Worm (Caenorhabditis elegans) whole organism, young adult: ENCODE measurements around the gene R05G6.5.

Experiments used
- B0261.1 ChIP-seq: sonication (generic microtip); optimal IDR thresholded peaks from 2 replicates; lab custom pipeline; 2016; ENCODE audit warnings: mild to moderate bottlenecking, missing genetic modification characterization, moderate library complexity, missing compliant biosample characterization
- C06A6.2 ChIP-seq: fragments of 200-800 bp; sonication (Bioruptor generic); conservative IDR thresholded peaks from 2 replicates; pipeline ENCODE4 v1.3.6; 2022; ENCODE audit warnings: missing genetic modification characterization, missing compliant biosample characterization
- C17E4.6 ChIP-seq: fragments of 200-800 bp; sonication (Bioruptor generic); IDR thresholded peaks from 2 replicates; pipeline ENCODE4 v1.3.6; 2022; ENCODE audit warnings: missing genetic modification reagents, missing genetic modification characterization, missing compliant biosample characterization
- F10E7.11 ChIP-seq: sonication (generic microtip); optimal IDR thresholded peaks from 2 replicates; lab custom pipeline; 2017; ENCODE audit warnings: mild to moderate bottlenecking, missing genetic modification characterization, moderate library complexity, missing compliant biosample characterization
- F22D6.2 ChIP-seq: sonication (generic microtip); optimal IDR thresholded peaks from 2 replicates; lab custom pipeline; 2016; ENCODE audit warnings: mild to moderate bottlenecking, missing genetic modification characterization, missing compliant biosample characterization
- F33H1.4 ChIP-seq: fragments of 200-800 bp; sonication (Bioruptor generic); IDR thresholded peaks from 2 replicates; pipeline ENCODE4 v1.3.6; 2022; ENCODE audit warnings: missing genetic modification reagents, missing genetic modification characterization, missing compliant biosample characterization
- F37B4.10 ChIP-seq: fragments of 200-800 bp; sonication (Bioruptor generic); IDR thresholded peaks from 2 replicates; pipeline ENCODE4 v1.3.6; 2022; ENCODE audit warnings: missing genetic modification characterization, missing compliant biosample characterization
- F39B2.1 ChIP-seq: fragments of 200-800 bp; sonication (Bioruptor generic); IDR thresholded peaks from 2 replicates; pipeline ENCODE4 v1.3.6; 2022; ENCODE audit warnings: missing genetic modification reagents, missing genetic modification characterization, missing compliant biosample characterization
- F49E8.2 ChIP-seq: sonication (generic microtip); optimal IDR thresholded peaks from 3 replicates; lab custom pipeline; 2017; ENCODE audit warnings: missing genetic modification characterization, mild to moderate bottlenecking, missing compliant biosample characterization, antibody characterized with exemption, moderate library complexity; ENCODE audit not compliant: insufficient read depth
- F57A8.1 ChIP-seq: fragments of 200-800 bp; sonication (Bioruptor generic); optimal IDR thresholded peaks from 2 replicates; lab custom pipeline; 2018; ENCODE audit warnings: mild to moderate bottlenecking, missing genetic modification characterization, moderate library complexity, missing compliant biosample characterization
- F57C9.4 ChIP-seq: sonication (generic microtip); optimal IDR thresholded peaks from 2 replicates; lab custom pipeline; 2017; ENCODE audit warnings: mild to moderate bottlenecking, missing genetic modification characterization, missing compliant biosample characterization
- Y53F4B.3 ChIP-seq: fragments of 200-800 bp; sonication (Bioruptor generic); IDR thresholded peaks from 2 replicates; pipeline ENCODE4 v1.3.6; 2022; ENCODE audit warnings: missing genetic modification reagents, missing genetic modification characterization, missing compliant biosample characterization
- Y53G8AR.9 ChIP-seq: fragments of 200-800 bp; sonication (Bioruptor generic); conservative IDR thresholded peaks from 2 replicates; pipeline ENCODE4 v1.3.6; 2022; ENCODE audit warnings: missing genetic modification reagents, missing genetic modification characterization, missing compliant biosample characterization
- Y95B8A.8 ChIP-seq: fragments of 200-800 bp; sonication (Bioruptor generic); IDR thresholded peaks from 2 replicates; pipeline ENCODE4 v1.3.6; 2022; ENCODE audit warnings: missing genetic modification reagents, missing genetic modification characterization, missing compliant biosample characterization
- akir-1 ChIP-seq: fragments of 200-800 bp; sonication (Bioruptor generic); optimal IDR thresholded peaks from 2 replicates; lab custom pipeline; 2018; ENCODE audit warnings: mild to moderate bottlenecking, missing genetic modification characterization, moderate library complexity, missing compliant biosample characterization
- ama-1 ChIP-seq, 3 experiments: fragments of 150-350 bp in 1 of 3; sonication (generic microtip) in 2 of 3; optimal IDR thresholded peaks; 2 replicates each; lab custom pipeline; 2014 to 2018; ENCODE audit warnings: missing biosample characterization in 2 of 3, missing genetic modification characterization in 2 of 3, missing genetic modification reagents in 2 of 3
- atf-7 ChIP-seq: sonication (generic microtip); optimal IDR thresholded peaks from 2 replicates; lab custom pipeline; 2017; ENCODE audit warnings: mild to moderate bottlenecking, missing genetic modification characterization, missing compliant biosample characterization
- attf-5 ChIP-seq: fragments of 200-800 bp; sonication (Bioruptor generic); optimal IDR thresholded peaks from 2 replicates; lab custom pipeline; 2018; ENCODE audit warnings: mild to moderate bottlenecking, missing genetic modification characterization, missing compliant biosample characterization
- attf-6 ChIP-seq: fragments of 200-800 bp; sonication (Bioruptor generic); IDR thresholded peaks from 2 replicates; pipeline ENCODE4 v1.3.6; 2022; ENCODE audit warnings: missing genetic modification reagents, missing genetic modification characterization, missing compliant biosample characterization
- cebp-1 ChIP-seq, 2 experiments: fragments of 200-800 bp in 1 of 2; sonication (Bioruptor generic) in 1 of 2; sonication (generic microtip) in 1 of 2; IDR thresholded peaks in 1 of 2; optimal IDR thresholded peaks in 1 of 2; 2 replicates each; pipeline versions ENCODE4 v1.3.6 to Lab custom; 2017 to 2022; ENCODE audit warnings: missing compliant biosample characterization in 2 of 2, missing genetic modification characterization in 2 of 2, mild to moderate bottlenecking in 1 of 2, missing genetic modification reagents in 1 of 2, moderate library complexity in 1 of 2
- ceh-27 ChIP-seq: fragments of 200-800 bp; sonication (Bioruptor generic); optimal IDR thresholded peaks from 2 replicates; lab custom pipeline; 2018; ENCODE audit warnings: mild to moderate bottlenecking, missing genetic modification characterization, moderate library complexity, missing compliant biosample characterization
- egl-18 ChIP-seq: fragments of 200-800 bp; sonication (Bioruptor generic); IDR thresholded peaks from 2 replicates; pipeline ENCODE4 v1.3.6; 2022; ENCODE audit warnings: missing genetic modification reagents, missing genetic modification characterization, missing compliant biosample characterization
- egl-44 ChIP-seq: fragments of 200-800 bp; sonication (Bioruptor generic); IDR thresholded peaks from 2 replicates; pipeline ENCODE4 v1.3.6; 2022; ENCODE audit warnings: missing genetic modification reagents, missing genetic modification characterization, missing compliant biosample characterization
- hmg-1.2 ChIP-seq: fragments of 200-800 bp; sonication (Bioruptor generic); IDR thresholded peaks from 2 replicates; pipeline ENCODE4 v1.3.6; 2022; ENCODE audit warnings: missing genetic modification reagents, missing genetic modification characterization, missing compliant biosample characterization
- hrde-1 ChIP-seq: sonication (generic microtip); optimal IDR thresholded peaks from 2 replicates; lab custom pipeline; 2016; ENCODE audit warnings: missing genetic modification characterization, mild to moderate bottlenecking, missing compliant biosample characterization, moderate library complexity, missing genotype, missing genetic modification reagents, borderline replicate concordance
- lin-26 ChIP-seq: fragments of 200-800 bp; sonication (Bioruptor generic); IDR thresholded peaks from 2 replicates; pipeline ENCODE4 v1.3.6; 2022; ENCODE audit warnings: missing genetic modification reagents, missing genetic modification characterization, missing compliant biosample characterization
- lsy-27 ChIP-seq: sonication (generic microtip); optimal IDR thresholded peaks from 2 replicates; lab custom pipeline; 2017; ENCODE audit warnings: missing genetic modification characterization, mild to moderate bottlenecking, missing compliant biosample characterization, antibody characterized with exemption, missing genotype, borderline replicate concordance; ENCODE audit not compliant: insufficient read depth
- madf-3 ChIP-seq: fragments of 200-800 bp; sonication (Bioruptor generic); IDR thresholded peaks from 2 replicates; pipeline ENCODE4 v1.3.6; 2022; ENCODE audit warnings: missing genetic modification reagents, missing genetic modification characterization, missing compliant biosample characterization
- madf-6 ChIP-seq: fragments of 200-800 bp; sonication (Bioruptor generic); IDR thresholded peaks from 2 replicates; pipeline ENCODE4 v1.3.6; 2022; ENCODE audit warnings: missing genetic modification reagents, missing genetic modification characterization, missing compliant biosample characterization
- madf-8 ChIP-seq: fragments of 200-800 bp; sonication (Bioruptor generic); conservative IDR thresholded peaks from 2 replicates; pipeline ENCODE4 v1.3.6; 2022; ENCODE audit warnings: missing genetic modification reagents, missing genetic modification characterization, missing compliant biosample characterization
- mcd-1 ChIP-seq: fragments of 200-800 bp; sonication (Bioruptor generic); IDR thresholded peaks from 2 replicates; pipeline ENCODE4 v1.3.6; 2022; ENCODE audit warnings: missing genetic modification reagents, missing genetic modification characterization, missing compliant biosample characterization
- mes-4 ChIP-seq: sonication (generic microtip); optimal IDR thresholded peaks from 2 replicates; lab custom pipeline; 2016; ENCODE audit warnings: missing genotype, missing genetic modification characterization, missing compliant biosample characterization
- nfya-1 ChIP-seq: sonication (generic microtip); optimal IDR thresholded peaks from 2 replicates; lab custom pipeline; 2017; ENCODE audit warnings: antibody characterized with exemption, missing compliant biosample characterization, missing genetic modification characterization, borderline replicate concordance; ENCODE audit not compliant: insufficient read depth
- nhr-90 ChIP-seq: sonication (generic microtip); optimal IDR thresholded peaks from 2 replicates; lab custom pipeline; 2016; ENCODE audit warnings: missing genotype, mild to moderate bottlenecking, missing genetic modification characterization, missing compliant biosample characterization
- pbrm-1 ChIP-seq: fragments of 200-800 bp; sonication (Bioruptor generic); IDR thresholded peaks from 2 replicates; pipeline ENCODE4 v1.3.6; 2022; ENCODE audit warnings: missing genetic modification reagents, missing genetic modification characterization, missing compliant biosample characterization
- sdz-38 ChIP-seq: sonication (generic microtip); optimal IDR thresholded peaks from 2 replicates; lab custom pipeline; 2016; ENCODE audit warnings: missing genotype, missing genetic modification characterization, missing compliant biosample characterization
- sea-2 ChIP-seq: fragments of 200-800 bp; sonication (Bioruptor generic); IDR thresholded peaks from 2 replicates; pipeline ENCODE4 v1.3.6; 2022; ENCODE audit warnings: missing genetic modification characterization, missing compliant biosample characterization
- snpc-1.3 ChIP-seq: sonication (generic microtip); optimal IDR thresholded peaks from 2 replicates; lab custom pipeline; 2017; ENCODE audit warnings: missing genetic modification characterization, mild to moderate bottlenecking, missing compliant biosample characterization, antibody characterized with exemption, moderate library complexity, missing genotype, missing genetic modification reagents; ENCODE audit not compliant: insufficient read depth
- unc-130 ChIP-seq: sonication (generic microtip); optimal IDR thresholded peaks from 2 replicates; lab custom pipeline; 2016; ENCODE audit warnings: missing genetic modification reagents, missing genetic modification characterization, missing compliant biosample characterization
- ztf-18 ChIP-seq: sonication (generic microtip); optimal IDR thresholded peaks from 2 replicates; lab custom pipeline; 2016; ENCODE audit warnings: missing genotype, mild to moderate bottlenecking, missing genetic modification characterization, missing compliant biosample characterization
- ztf-22 ChIP-seq: fragments of 200-800 bp; sonication (Bioruptor generic); optimal IDR thresholded peaks from 2 replicates; lab custom pipeline; 2018; ENCODE audit warnings: mild to moderate bottlenecking, missing genetic modification characterization, moderate library complexity, missing compliant biosample characterization

R05G6.5 gene

ce11 chrIV:7486201-7486947 lies 21.8 kb upstream of the R05G6.5 start, which contains the start of the genes his-61 and his-62 (continued):
- TF ChIP-seq F57C9.4 (no peak), sdz-38 (tag; lab: Kevin White, UChicago) (no peak), ztf-18 (peak; percentile 29), ztf-22 (GFP tag; lab: Kevin White, UChicago) (no peak), mcd-1 (peak; percentile 51), nhr-90 (tag; lab: Kevin White, UChicago) (peak; percentile 42), egl-18 (GFP tag; lab: Robert Waterston, UW) (no peak), sea-2 (GFP tag; lab: Robert Waterston, UW) (no peak), madf-6 (GFP tag; lab: Robert Waterston, UW) (0 out of 2 replicates have a peak, but pooled peaks have one; percentile 38), ceh-27 (GFP tag; lab: Kevin White, UChicago) (no peak), nfya-1 (tag; lab: Kevin White, UChicago) (no peak), ama-1 (optimal IDR thresholded peaks at IDR 0.05; lab: Kevin White, UChicago) (no peak), ama-1 (GFP tag; optimal IDR thresholded peaks at IDR 0.05; lab: Kevin White, UChicago) (no peak), F33H1.4 (GFP tag; lab: Robert Waterston, UW) (peak; percentile 10; the same call in 1 of the 2 replicates), Y53G8AR.9 (peak; percentile 56), F10E7.11 (tag; lab: Kevin White, UChicago) (no peak), madf-8 (GFP tag; lab: Robert Waterston, UW) (0 out of 2 replicates have a peak, but pooled peaks have one; percentile 26), snpc-1.3 (no peak), C17E4.6 (GFP tag; lab: Robert Waterston, UW) (peak; percentile 32; the same call in 1 of the 2 replicates), lsy-27 (tag; lab: Kevin White, UChicago) (no peak), Y53F4B.3 (GFP tag; lab: Robert Waterston, UW) (no peak), attf-5 (no peak), mes-4 (tag; lab: Kevin White, UChicago) (no peak), egl-44 (0 out of 2 replicates have a peak, but pooled peaks have one; percentile 58), F39B2.1 (GFP tag; lab: Robert Waterston, UW) (peak; percentile 98), attf-6 (peak; percentile 80; the same call in 1 of the 2 replicates), lin-26 (GFP tag; lab: Robert Waterston, UW) (peak; percentile 92), F49E8.2 (peak; percentile 89), hmg-1.2 (GFP tag; lab: Robert Waterston, UW) (peak; percentile 80), cebp-1 (GFP tag; IDR thresholded peaks at IDR 0.05; lab: Robert Waterston, UW) (no peak), cebp-1 (tag; optimal IDR thresholded peaks at IDR 0.05; lab: Kevin White, UChicago) (peak; percentile 6), F37B4.10 (GFP tag; lab: Robert Waterston, UW) (no peak), akir-1 (no peak), Y95B8A.8 (GFP tag; lab: Robert Waterston, UW) (0 out of 2 replicates have a peak, but pooled peaks have one; percentile 70), F22D6.2 (tag; lab: Kevin White, UChicago) (no peak), C06A6.2 (no peak), unc-130 (GFP tag; lab: Kevin White, UChicago) (no peak), B0261.1 (tag; lab: Kevin White, UChicago) (no peak), F57A8.1 (no peak), atf-7 (tag; lab: Kevin White, UChicago) (no peak), pbrm-1 (GFP tag; lab: Robert Waterston, UW) (peak; percentile 63; the same call in 1 of the 2 replicates), hrde-1 (tag; lab: Kevin White, UChicago) (peak; percentile 20), madf-3 (GFP tag; lab: Robert Waterston, UW) (no peak; the same call in none of the 2 replicates)
